Worm (Caenorhabditis elegans) whole organism, L1 larva: Measurements from ENCODE around the gene mes-2.
A peak's percentile ranks its signal among the peaks of the same experiment; 100 is the strongest.

Experiments used
- C16A3.4 ChIP-seq: fragments of 150-350 bp; optimal IDR thresholded peaks from 2 replicates; lab custom pipeline; 2014; ENCODE audit warnings: missing biosample characterization, missing genetic modification characterization
- F16B12.6 ChIP-seq: fragments of 150-350 bp; optimal IDR thresholded peaks from 2 replicates; lab custom pipeline; 2014; ENCODE audit warnings: missing biosample characterization, missing genetic modification characterization
- Y116A8C.19 ChIP-seq: sonication (generic microtip); optimal IDR thresholded peaks from 2 replicates; lab custom pipeline; 2016; ENCODE audit warnings: missing compliant biosample characterization, missing genetic modification characterization, borderline replicate concordance
- alr-1 ChIP-seq: fragments of 200-800 bp; sonication (Bioruptor generic); optimal IDR thresholded peaks from 2 replicates; lab custom pipeline; 2018; ENCODE audit warnings: borderline replicate concordance, mild to moderate bottlenecking, missing genetic modification characterization, missing compliant biosample characterization
- ama-1 ChIP-seq: fragments of 150-350 bp; optimal IDR thresholded peaks from 2 replicates; lab custom pipeline; 2014
- blmp-1 ChIP-seq: fragments of 150-350 bp; optimal IDR thresholded peaks from 2 replicates; lab custom pipeline; 2014; ENCODE audit warnings: missing biosample characterization, missing genetic modification characterization
- ceh-63 ChIP-seq: fragments of 200-800 bp; sonication (Bioruptor generic); optimal IDR thresholded peaks from 2 replicates; lab custom pipeline; 2018; ENCODE audit warnings: mild to moderate bottlenecking, missing genetic modification characterization, missing compliant biosample characterization
- ceh-88 ChIP-seq: fragments of 200-800 bp; sonication (Bioruptor generic); IDR thresholded peaks from 2 replicates; pipeline ENCODE4 v1.3.6; 2022; ENCODE audit warnings: missing genetic modification characterization, missing compliant biosample characterization
- ces-1 ChIP-seq: fragments of 150-350 bp; optimal IDR thresholded peaks from 2 replicates; lab custom pipeline; 2014; ENCODE audit warnings: missing biosample characterization, missing genetic modification reagents, missing genetic modification characterization
- dpl-1 ChIP-seq, 3 experiments: fragments of 150-350 bp in 2 of 3; sonication (generic microtip) in 1 of 3; optimal IDR thresholded peaks; 2 replicates each; lab custom pipeline; 2014 to 2017; ENCODE audit warnings: missing biosample characterization in 3 of 3, missing genetic modification characterization in 3 of 3, missing genetic modification reagents in 3 of 3
- efl-1 ChIP-seq, 4 experiments: fragments of 150-350 bp; optimal IDR thresholded peaks in 3 of 4; peaks in 1 of 4; 1 replicate in 1 of 4; 2 replicates in 3 of 4; lab custom pipeline; 2014; ENCODE audit warnings: missing biosample characterization in 2 of 4, missing genetic modification characterization in 2 of 4, missing genetic modification reagents in 2 of 4
- egl-27 ChIP-seq, 2 experiments: fragments of 150-350 bp in 1 of 2; sonication (generic microtip); optimal IDR thresholded peaks; 3 replicates each; lab custom pipeline; 2017 to 2018; ENCODE audit warnings: missing biosample characterization in 2 of 2, missing genetic modification characterization in 2 of 2, missing genetic modification reagents in 2 of 2
- elt-2 ChIP-seq: sonication (generic microtip); optimal IDR thresholded peaks from 2 replicates; lab custom pipeline; 2016; ENCODE audit warnings: missing genetic modification characterization, mild to moderate bottlenecking, inconsistent platforms, missing compliant biosample characterization, missing genetic modification reagents
- elt-3 ChIP-seq, 6 experiments: fragments of 150-350 bp in 1 of 6; sonication (generic microtip); optimal IDR thresholded peaks; 2 replicates each; lab custom pipeline; 2017 to 2018; ENCODE audit warnings: missing biosample characterization in 6 of 6, missing genetic modification characterization in 6 of 6, inconsistent platforms in 1 of 6
- ets-5 ChIP-seq: fragments of 200-800 bp; sonication (Bioruptor generic); IDR thresholded peaks from 2 replicates; pipeline ENCODE4 v1.3.6; 2022; ENCODE audit warnings: missing genetic modification characterization, missing compliant biosample characterization
- fkh-10 ChIP-seq: sonication (generic microtip); optimal IDR thresholded peaks from 2 replicates; lab custom pipeline; 2017; ENCODE audit warnings: missing biosample characterization, missing genetic modification reagents, missing genetic modification characterization
- fkh-4 ChIP-seq: sonication (generic microtip); optimal IDR thresholded peaks from 2 replicates; lab custom pipeline; 2016; ENCODE audit warnings: missing compliant biosample characterization, missing genetic modification characterization, borderline replicate concordance
- fkh-8 ChIP-seq: sonication (generic microtip); optimal IDR thresholded peaks from 2 replicates; lab custom pipeline; 2016; ENCODE audit warnings: mild to moderate bottlenecking, missing genetic modification characterization, missing compliant biosample characterization
- hlh-17 ChIP-seq: fragments of 200-800 bp; sonication (Bioruptor generic); optimal IDR thresholded peaks from 2 replicates; lab custom pipeline; 2018; ENCODE audit warnings: missing genetic modification characterization, mild to moderate bottlenecking, missing compliant biosample characterization, moderate library complexity, borderline replicate concordance
- isw-1 ChIP-seq: fragments of 200-800 bp; sonication (Bioruptor generic); IDR thresholded peaks from 2 replicates; pipeline ENCODE4 v1.3.6; 2022; ENCODE audit warnings: missing genetic modification characterization, missing compliant biosample characterization
- jun-1 ChIP-seq: fragments of 150-350 bp; optimal IDR thresholded peaks from 2 replicates; lab custom pipeline; 2014; ENCODE audit warnings: missing biosample characterization, missing genetic modification reagents, missing genetic modification characterization
- lin-13 ChIP-seq: fragments of 150-350 bp; optimal IDR thresholded peaks from 2 replicates; lab custom pipeline; 2014; ENCODE audit warnings: missing biosample characterization, missing genetic modification reagents, missing genetic modification characterization
- lin-15B ChIP-seq: fragments of 150-350 bp; sonication (generic microtip); optimal IDR thresholded peaks from 3 replicates; lab custom pipeline; 2014; ENCODE audit warnings: missing biosample characterization, missing genetic modification characterization
- lsy-2 ChIP-seq, 2 experiments: fragments of 150-350 bp; optimal IDR thresholded peaks; 2 replicates each; lab custom pipeline; 2014; ENCODE audit warnings: missing biosample characterization in 2 of 2, missing genetic modification characterization in 2 of 2
- mab-9 ChIP-seq: fragments of 200-800 bp; sonication (Bioruptor generic); IDR thresholded peaks from 2 replicates; pipeline ENCODE4 v1.3.6; 2022; ENCODE audit warnings: missing genetic modification reagents, missing genetic modification characterization, missing compliant biosample characterization
- mep-1 ChIP-seq: fragments of 150-350 bp; optimal IDR thresholded peaks from 2 replicates; lab custom pipeline; 2014; ENCODE audit warnings: missing biosample characterization, missing genetic modification characterization
- nhr-11 ChIP-seq: fragments of 150-350 bp; optimal IDR thresholded peaks from 2 replicates; lab custom pipeline; 2014; ENCODE audit warnings: missing biosample characterization, missing genetic modification characterization
- nhr-12 ChIP-seq: sonication (generic microtip); optimal IDR thresholded peaks from 2 replicates; lab custom pipeline; 2017; ENCODE audit warnings: missing biosample characterization, missing genetic modification characterization
- nhr-28 ChIP-seq: fragments of 150-350 bp; optimal IDR thresholded peaks from 2 replicates; lab custom pipeline; 2014; ENCODE audit warnings: missing biosample characterization, missing genetic modification characterization
- nhr-47 ChIP-seq: sonication (generic microtip); optimal IDR thresholded peaks from 2 replicates; lab custom pipeline; 2016; ENCODE audit warnings: mild to moderate bottlenecking, missing genetic modification characterization, moderate library complexity, missing compliant biosample characterization
- nhr-76 ChIP-seq: sonication (generic microtip); optimal IDR thresholded peaks from 2 replicates; lab custom pipeline; 2017; ENCODE audit warnings: missing biosample characterization, missing genetic modification characterization
- nhr-84 ChIP-seq: sonication (generic microtip); optimal IDR thresholded peaks from 2 replicates; lab custom pipeline; 2017; ENCODE audit warnings: missing biosample characterization, missing genetic modification characterization
- nhr-85 ChIP-seq: sonication (generic microtip); peaks from one replicate; lab custom pipeline; 2016; ENCODE audit warnings: missing genetic modification characterization, inconsistent platforms, missing compliant biosample characterization
- nhr-90 ChIP-seq: sonication (generic microtip); optimal IDR thresholded peaks from 2 replicates; lab custom pipeline; 2016; ENCODE audit warnings: mild to moderate bottlenecking, missing genetic modification characterization, missing compliant biosample characterization; ENCODE audit not compliant: poor library complexity
- pag-3 ChIP-seq: sonication (generic microtip); optimal IDR thresholded peaks from 2 replicates; lab custom pipeline; 2017; ENCODE audit warnings: missing genetic modification characterization, mild to moderate bottlenecking, missing compliant biosample characterization, antibody characterized with exemption, borderline replicate concordance; ENCODE audit not compliant: insufficient read depth
- pax-3 ChIP-seq: fragments of 200-800 bp; sonication (Bioruptor generic); optimal IDR thresholded peaks from 2 replicates; lab custom pipeline; 2018; ENCODE audit warnings: mild to moderate bottlenecking, missing genetic modification characterization, moderate library complexity, missing compliant biosample characterization
- snpc-4 ChIP-seq: fragments of 150-350 bp; optimal IDR thresholded peaks from 2 replicates; lab custom pipeline; 2014; ENCODE audit warnings: missing biosample characterization, missing genetic modification characterization
- snu-23 ChIP-seq: sonication (generic microtip); optimal IDR thresholded peaks from 2 replicates; lab custom pipeline; 2016; ENCODE audit warnings: missing genetic modification characterization, missing compliant biosample characterization
- sptf-1 ChIP-seq: fragments of 150-350 bp; optimal IDR thresholded peaks from 2 replicates; lab custom pipeline; 2014; ENCODE audit warnings: missing biosample characterization, missing genetic modification characterization
- sup-37 ChIP-seq: fragments of 200-800 bp; sonication (Bioruptor generic); optimal IDR thresholded peaks from 2 replicates; lab custom pipeline; 2018; ENCODE audit warnings: mild to moderate bottlenecking, missing genetic modification characterization, missing compliant biosample characterization
- swsn-7 ChIP-seq: sonication (generic microtip); optimal IDR thresholded peaks from 2 replicates; lab custom pipeline; 2016; ENCODE audit warnings: missing genetic modification characterization, missing compliant biosample characterization
- tbx-2 ChIP-seq: sonication (generic microtip); optimal IDR thresholded peaks from 2 replicates; lab custom pipeline; 2016; ENCODE audit warnings: missing genetic modification characterization, missing compliant biosample characterization
- tlp-1 ChIP-seq: fragments of 150-350 bp; optimal IDR thresholded peaks from 2 replicates; lab custom pipeline; 2014; ENCODE audit warnings: missing biosample characterization, missing genetic modification characterization
- unc-130 ChIP-seq: fragments of 150-350 bp; optimal IDR thresholded peaks from 2 replicates; lab custom pipeline; 2017; ENCODE audit warnings: missing biosample characterization, missing genetic modification characterization, inconsistent platforms
- unc-30 ChIP-seq: sonication (generic microtip); optimal IDR thresholded peaks from 2 replicates; lab custom pipeline; 2017; ENCODE audit warnings: missing biosample characterization, missing genetic modification characterization
- unc-62 ChIP-seq: fragments of 150-350 bp; optimal IDR thresholded peaks from 2 replicates; lab custom pipeline; 2014; ENCODE audit warnings: missing biosample characterization, missing genetic modification reagents, missing genetic modification characterization
- unc-86 ChIP-seq: sonication (generic microtip); optimal IDR thresholded peaks from 2 replicates; lab custom pipeline; 2016; ENCODE audit warnings: missing genetic modification characterization, missing compliant biosample characterization
- unc-98 ChIP-seq: fragments of 200-800 bp; sonication (Bioruptor generic); IDR thresholded peaks from 2 replicates; pipeline ENCODE4 v1.3.6; 2022; ENCODE audit warnings: missing genetic modification characterization, missing compliant biosample characterization
- xbp-1 ChIP-seq: sonication (generic microtip); optimal IDR thresholded peaks from 2 replicates; lab custom pipeline; 2016; ENCODE audit warnings: missing genetic modification characterization, missing compliant biosample characterization
- zag-1 ChIP-seq: fragments of 150-350 bp; optimal IDR thresholded peaks from 2 replicates; lab custom pipeline; 2014; ENCODE audit warnings: missing biosample characterization, missing genetic modification characterization
- zip-4 ChIP-seq: fragments of 200-800 bp; sonication (Bioruptor generic); optimal IDR thresholded peaks from 2 replicates; lab custom pipeline; 2018; ENCODE audit warnings: mild to moderate bottlenecking, missing genetic modification characterization, moderate library complexity, missing compliant biosample characterization

mes-2 gene

ce11 chrII:14404741-14405488 is 21.1 kb downstream of the mes-2 start (continued):
- TF ChIP-seq nhr-84 (no peak), jun-1 (tag; lab: Kevin White, UChicago) (peak; percentile 83), blmp-1 (tag; lab: Kevin White, UChicago) (peak; percentile 92), xbp-1 (tag; lab: Kevin White, UChicago) (peak; percentile 68), alr-1 (tag; lab: Kevin White, UChicago) (no peak), zag-1 (no peak), zip-4 (GFP tag; lab: Kevin White, UChicago) (peak; percentile 17), unc-30 (tag; lab: Kevin White, UChicago) (no peak), isw-1 (GFP tag; lab: Robert Waterston, UW) (peak; percentile 20; the same call in 1 of the 2 replicates), efl-1 (optimal IDR thresholded peaks at IDR 0.05; lab: Kevin White, UChicago) (peak; percentile 65 to 72), efl-1 (GFP tag; optimal IDR thresholded peaks at IDR 0.05 in 1 of 2; lab: Kevin White, UChicago) (peak; percentile 26 to 61), lin-13 (GFP tag; lab: Kevin White, UChicago) (peak; percentile 26), unc-98 (GFP tag; lab: Robert Waterston, UW) (no peak), Y116A8C.19 (no peak), sup-37 (GFP tag; lab: Kevin White, UChicago) (no peak), ama-1 (lab: Kevin White, UChicago) (no peak), lin-15B (no peak), nhr-11 (tag; lab: Kevin White, UChicago) (no peak), snpc-4 (peak; percentile 21), elt-3 (tag; optimal IDR thresholded peaks at IDR 0.05; lab: Kevin White, UChicago) (peak in 2 of 6 experiments; percentile 10 to 69), unc-130 (tag; lab: Kevin White, UChicago) (no peak), egl-27 (tag; optimal IDR thresholded peaks at IDR 0.05; lab: Kevin White, UChicago) (no peak), hlh-17 (GFP tag; lab: Kevin White, UChicago) (no peak), pag-3 (tag; lab: Kevin White, UChicago) (no peak), nhr-76 (tag; lab: Kevin White, UChicago) (no peak), fkh-4 (tag; lab: Kevin White, UChicago) (no peak), unc-62 (GFP tag; lab: Kevin White, UChicago) (no peak), C16A3.4 (peak; percentile 37), tbx-2 (peak; percentile 75), tlp-1 (tag; lab: Kevin White, UChicago) (no peak), nhr-47 (tag; lab: Kevin White, UChicago) (peak; percentile 81), dpl-1 (GFP tag; optimal IDR thresholded peaks at IDR 0.05; lab: Kevin White, UChicago) (peak; percentile 36 to 61 (median 60)), mep-1 (tag; lab: Kevin White, UChicago) (peak; percentile 58), ets-5 (GFP tag; lab: Robert Waterston, UW) (no peak), nhr-12 (tag; lab: Kevin White, UChicago) (no peak), fkh-8 (tag; lab: Kevin White, UChicago) (peak; percentile 87), nhr-28 (tag; lab: Kevin White, UChicago) (no peak), fkh-10 (GFP tag; lab: Kevin White, UChicago) (no peak), nhr-85 (tag; lab: Kevin White, UChicago) (peak; percentile 92), swsn-7 (peak; percentile 86), elt-2 (tag; lab: Kevin White, UChicago) (no peak), nhr-90 (tag; lab: Kevin White, UChicago) (peak; percentile 82), mab-9 (GFP tag; lab: Robert Waterston, UW) (peak; percentile 51; the same call in 1 of the 2 replicates), pax-3 (tag; lab: Kevin White, UChicago) (peak; percentile 19), sptf-1 (tag; lab: Kevin White, UChicago) (no peak), lsy-2 (tag; optimal IDR thresholded peaks at IDR 0.05; lab: Kevin White, UChicago) (peak; percentile 61 to 67), F16B12.6 (tag; lab: Kevin White, UChicago) (no peak), ceh-88 (GFP tag; lab: Robert Waterston, UW) (no peak), snu-23 (peak; percentile 80), unc-86 (peak; percentile 85), ceh-63 (GFP tag; lab: Kevin White, UChicago) (no peak), ces-1 (no peak)
